Fruit fly (Drosophila melanogaster) whole organism, adult: Measurements from ENCODE around the gene CG5506.

Experiments
- CG11617 ChIP-seq: fragments of 200-800 bp; sonication (Bioruptor generic); optimal IDR thresholded peaks from 2 replicates; lab custom pipeline; 2017; ENCODE audit warnings: mild to moderate bottlenecking, missing biosample characterization, missing genetic modification reagents, missing genetic modification characterization
- CG12768 ChIP-seq: fragments of 200-800 bp; sonication (Bioruptor generic); optimal IDR thresholded peaks from 2 replicates; lab custom pipeline; 2017; ENCODE audit warnings: missing biosample characterization, missing genetic modification characterization, mild to moderate bottlenecking, moderate library complexity, missing genetic modification reagents
- CG14711 ChIP-seq: fragments of 200-800 bp; sonication (Bioruptor generic); optimal IDR thresholded peaks from 2 replicates; lab custom pipeline; 2018; ENCODE audit warnings: missing biosample characterization, mild to moderate bottlenecking, missing genetic modification characterization, moderate library complexity
- CG1620 ChIP-seq: fragments of 200-800 bp; sonication (Bioruptor generic); optimal IDR thresholded peaks from 2 replicates; lab custom pipeline; 2016; ENCODE audit warnings: missing biosample characterization, missing genetic modification characterization
- CG33017 ChIP-seq: fragments of 200-800 bp; sonication (Bioruptor generic); optimal IDR thresholded peaks from 2 replicates; lab custom pipeline; 2018; ENCODE audit warnings: missing biosample characterization, mild to moderate bottlenecking, missing genetic modification characterization, moderate library complexity
- CG5204 ChIP-seq: fragments of 200-800 bp; sonication (Bioruptor generic); optimal IDR thresholded peaks from 2 replicates; lab custom pipeline; 2016; ENCODE audit warnings: missing biosample characterization, missing genetic modification characterization
- CG7045 ChIP-seq: fragments of 200-800 bp; sonication (Bioruptor generic); optimal IDR thresholded peaks from 2 replicates; lab custom pipeline; 2017; ENCODE audit warnings: missing biosample characterization, mild to moderate bottlenecking, missing genetic modification characterization
- CG7101 ChIP-seq: fragments of 200-800 bp; sonication (Bioruptor generic); optimal IDR thresholded peaks from 2 replicates; lab custom pipeline; 2018; ENCODE audit warnings: missing biosample characterization, mild to moderate bottlenecking, missing genetic modification characterization, moderate library complexity
- Clk ChIP-seq: fragments of 200-800 bp; sonication (Bioruptor generic); optimal IDR thresholded peaks from 2 replicates; lab custom pipeline; 2017; ENCODE audit warnings: missing biosample characterization, missing genetic modification characterization
- Crg-1 ChIP-seq: fragments of 200-800 bp; sonication (Bioruptor generic); optimal IDR thresholded peaks from 2 replicates; lab custom pipeline; 2016; ENCODE audit warnings: missing biosample characterization, missing genetic modification characterization
- Hr96 ChIP-seq: fragments of 200-800 bp; sonication (Bioruptor generic); optimal IDR thresholded peaks from 2 replicates; lab custom pipeline; 2016; ENCODE audit warnings: missing biosample characterization, missing genetic modification characterization
- Mnt ChIP-seq: fragments of 200-800 bp; sonication (Bioruptor generic); optimal IDR thresholded peaks from 2 replicates; lab custom pipeline; 2016; ENCODE audit warnings: missing biosample characterization, mild to moderate bottlenecking, missing genetic modification characterization
- bab1 ChIP-seq: fragments of 200-800 bp; sonication (Bioruptor generic); optimal IDR thresholded peaks from 3 replicates; lab custom pipeline; 2019; ENCODE audit warnings: missing biosample characterization, mild to moderate bottlenecking, missing genetic modification characterization, moderate library complexity
- cic ChIP-seq: fragments of 200-800 bp; sonication (Bioruptor generic); optimal IDR thresholded peaks from 2 replicates; lab custom pipeline; 2017; ENCODE audit warnings: missing biosample characterization, mild to moderate bottlenecking, missing genetic modification characterization, moderate library complexity
- cnc ChIP-seq, 2 experiments: fragments of >200 bp; optimal IDR thresholded peaks; 2 replicates each; lab custom pipeline; 2017
- kay ChIP-seq: fragments of 200-800 bp; sonication (Bioruptor generic); peaks from one replicate; lab custom pipeline; 2016; ENCODE audit warnings: missing biosample characterization, missing genetic modification characterization, borderline replicate concordance
- ovo ChIP-seq: fragments of 200-800 bp; sonication (Bioruptor generic); optimal IDR thresholded peaks from 2 replicates; lab custom pipeline; 2016; ENCODE audit warnings: missing biosample characterization, missing genetic modification characterization
- pad ChIP-seq: fragments of 200-800 bp; sonication (Bioruptor generic); optimal IDR thresholded peaks from 3 replicates; lab custom pipeline; 2017; ENCODE audit warnings: missing biosample characterization, missing genetic modification characterization, mild to moderate bottlenecking, moderate library complexity, missing genetic modification reagents
- tj ChIP-seq: fragments of 200-800 bp; sonication (Bioruptor generic); optimal IDR thresholded peaks from 3 replicates; lab custom pipeline; 2017; ENCODE audit warnings: missing biosample characterization, mild to moderate bottlenecking, missing genetic modification characterization, moderate library complexity
- toe ChIP-seq: fragments of 200-800 bp; sonication (Bioruptor generic); optimal IDR thresholded peaks from 2 replicates; lab custom pipeline; 2016; ENCODE audit warnings: missing biosample characterization, missing genetic modification characterization

The CG5506 gene

dm6 chr3L:17905761-17906160 lies 21.6 kb upstream of the CG5506 start:
- TF ChIP-seq tj (GFP tag; lab: Kevin White, UChicago) (peak; percentile 95), CG1620 (GFP tag; lab: Kevin White, UChicago) (no peak), pad (GFP tag; lab: Kevin White, UChicago) (peak; percentile 13), CG7045 (GFP tag; lab: Kevin White, UChicago) (no peak), CG12768 (GFP tag; lab: Kevin White, UChicago) (no peak), CG14711 (tag; lab: Kevin White, UChicago) (no peak)

dm6 chr3L:17904593-17904992 lies 20.4 kb upstream of the CG5506 start:
- TF ChIP-seq CG14711 (tag; lab: Kevin White, UChicago) = no peak
- TF ChIP-seq Crg-1 = peak; percentile 27

dm6 chr3L:17903813-17904416 lies 19.7 kb upstream of the CG5506 start:
- TF ChIP-seq pad (GFP tag; lab: Kevin White, UChicago) (no peak), bab1 (GFP tag; lab: Kevin White, UChicago) (no peak), cic (peak; percentile 59), tj (GFP tag; lab: Kevin White, UChicago) (peak; percentile 59), Mnt (GFP tag; lab: Kevin White, UChicago) (peak; percentile 10)

dm6 chr3L:17902621-17903020 lies 18.4 kb upstream of the CG5506 start:
- TF ChIP-seq pad (GFP tag; lab: Kevin White, UChicago) = no peak
- no peak for TF ChIP-seq cnc (optimal IDR thresholded peaks at IDR 0.05; lab: Kevin White, UChicago)
- TF ChIP-seq cic = peak; percentile 57
- no peak for TF ChIP-seq ovo (GFP tag; lab: Kevin White, UChicago)
- no peak for TF ChIP-seq Crg-1
- TF ChIP-seq toe (GFP tag; lab: Kevin White, UChicago) = no peak
- TF ChIP-seq tj (GFP tag; lab: Kevin White, UChicago) = no peak
- no peak for TF ChIP-seq CG14711 (tag; lab: Kevin White, UChicago)
- peak; percentile 30 for TF ChIP-seq CG7045 (GFP tag; lab: Kevin White, UChicago)
- TF ChIP-seq Mnt (GFP tag; lab: Kevin White, UChicago) = no peak
- TF ChIP-seq Hr96 (GFP tag; lab: Kevin White, UChicago) = no peak
- peak; percentile 12 for TF ChIP-seq CG5204 (GFP tag; lab: Kevin White, UChicago)
- TF ChIP-seq CG7101 (tag; lab: Kevin White, UChicago) = no peak
- peak; percentile 80 for TF ChIP-seq kay (GFP tag; lab: Kevin White, UChicago)
- TF ChIP-seq Clk (GFP tag; lab: Kevin White, UChicago) = no peak
- TF ChIP-seq CG33017 = peak; percentile 14
- no peak for TF ChIP-seq CG11617
- TF ChIP-seq CG1620 (GFP tag; lab: Kevin White, UChicago) = no peak
- TF ChIP-seq bab1 (GFP tag; lab: Kevin White, UChicago) = no peak
- TF ChIP-seq CG12768 (GFP tag; lab: Kevin White, UChicago) = no peak

dm6 chr3L:17902186-17902585 lies 18.0 kb upstream of the CG5506 start:
- TF ChIP-seq CG12768 (GFP tag; lab: Kevin White, UChicago) (no peak), CG5204 (GFP tag; lab: Kevin White, UChicago) (no peak), CG1620 (GFP tag; lab: Kevin White, UChicago) (no peak)

dm6 chr3L:17898606-17899005 lies 14.4 kb upstream of the CG5506 start:
- TF ChIP-seq bab1 (GFP tag; lab: Kevin White, UChicago) (peak; percentile 48), cic (no peak)

- TF ChIP-seq CG7045 (GFP tag; lab: Kevin White, UChicago) = no peak
- TF ChIP-seq tj (GFP tag; lab: Kevin White, UChicago) = peak; percentile 99
- TF ChIP-seq pad (GFP tag; lab: Kevin White, UChicago) = peak; percentile 94
Measured at dm6 chr3L:17895815-17896275, 11.7 kb upstream of the CG5506 start, which contains the start of gene Tsp74F. Gene Tsp74F (minus strand): TSS chr3L:17895862.

- TF ChIP-seq toe (GFP tag; lab: Kevin White, UChicago) (no peak), cnc (optimal IDR thresholded peaks at IDR 0.05; lab: Kevin White, UChicago) (no peak), pad (GFP tag; lab: Kevin White, UChicago) (no peak)
Measured at dm6 chr3L:17893660-17894059, 9.5 kb upstream of the CG5506 start.
